Fruit fly (Drosophila melanogaster): ENCODE results near the gene neb.

Gene neb

DNA sequence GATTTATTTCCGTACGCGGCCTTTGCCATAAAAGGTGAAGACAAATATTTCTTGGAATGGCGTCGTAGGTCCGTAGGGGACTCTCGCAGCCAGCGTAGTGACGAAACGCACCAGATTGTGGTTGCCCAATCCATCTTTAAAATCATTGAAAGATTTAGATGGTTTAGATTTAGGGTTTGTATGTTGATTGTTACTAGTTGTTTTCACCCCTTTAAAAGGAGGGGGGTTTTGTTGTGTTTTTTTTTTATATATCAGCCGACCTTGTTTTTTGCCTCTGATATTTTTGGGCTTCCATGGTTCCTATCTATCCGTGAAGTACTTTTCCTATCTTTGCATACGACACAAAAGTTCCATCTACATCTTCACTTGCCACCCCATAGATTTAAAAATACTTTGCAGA, 3.3 kb downstream of the neb start:
- TF ChIP-seq CG8478 (optimal IDR thresholded peaks at IDR 0.05) (no peak), CTCF (optimal IDR thresholded peaks at IDR 0.05) (no peak)

DNA sequence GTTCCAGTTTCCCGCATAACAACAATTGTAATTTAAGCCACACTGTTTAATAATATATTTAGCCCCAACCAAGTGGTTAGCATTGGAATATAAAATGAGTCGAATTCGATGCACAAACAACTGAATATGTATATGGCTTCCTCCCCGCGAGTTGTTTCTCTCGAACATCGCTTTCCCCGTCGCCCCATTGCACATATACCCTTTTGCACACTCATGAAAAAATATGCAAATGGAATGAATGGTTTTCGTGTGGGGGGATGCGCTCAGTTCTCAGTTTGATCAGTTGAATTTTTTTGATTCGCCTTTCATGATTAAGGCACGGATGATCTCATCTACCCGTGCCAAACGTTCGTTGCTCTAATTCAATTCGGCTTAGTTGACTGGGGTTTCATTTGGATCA, 5.2 kb downstream of the neb start:
- TF ChIP-seq CG8478 (optimal IDR thresholded peaks at IDR 0.05) = no peak
- TF ChIP-seq CTCF (optimal IDR thresholded peaks at IDR 0.05) = no peak

DNA sequence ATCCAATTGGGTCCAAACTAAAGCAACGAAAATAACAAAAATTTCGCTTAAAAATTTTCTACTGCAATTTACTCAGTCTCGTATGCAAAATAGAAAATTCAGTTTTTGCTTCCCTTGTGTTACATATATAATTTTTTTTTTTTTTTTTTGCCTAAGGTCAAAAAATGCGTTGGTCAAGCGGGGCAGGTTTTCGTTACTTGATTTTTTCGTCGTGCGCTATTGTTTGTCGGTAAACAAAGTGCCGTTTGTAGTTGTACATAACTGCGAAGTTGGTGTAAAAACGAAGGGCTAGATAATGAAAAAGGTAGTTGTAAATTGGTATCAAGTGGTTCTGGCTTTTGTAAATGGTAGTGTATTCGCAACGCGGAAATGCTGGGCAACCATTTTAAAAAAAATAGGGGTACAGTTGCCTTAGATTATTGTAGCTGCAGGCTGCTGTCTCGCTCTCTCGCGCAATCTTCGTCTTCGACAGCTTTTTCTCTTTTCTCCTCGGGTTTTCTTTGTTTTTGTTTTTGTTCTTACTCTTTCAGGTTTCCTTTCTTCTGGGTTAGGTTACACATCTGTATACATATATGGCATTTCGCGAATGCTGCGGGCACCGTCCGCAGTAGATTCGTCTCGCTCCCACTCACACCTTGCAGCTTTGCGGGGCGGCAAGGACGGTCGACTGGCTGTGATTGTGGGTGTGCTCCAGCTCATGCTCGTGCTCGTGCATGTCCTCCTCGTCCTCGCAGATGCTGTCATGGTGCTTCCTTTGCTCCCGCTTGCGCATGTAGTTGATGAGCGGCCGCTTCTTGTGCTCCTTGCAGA, 6.8 kb downstream of the neb start:
- TF ChIP-seq CTCF (optimal IDR thresholded peaks at IDR 0.05) = no peak

DNA sequence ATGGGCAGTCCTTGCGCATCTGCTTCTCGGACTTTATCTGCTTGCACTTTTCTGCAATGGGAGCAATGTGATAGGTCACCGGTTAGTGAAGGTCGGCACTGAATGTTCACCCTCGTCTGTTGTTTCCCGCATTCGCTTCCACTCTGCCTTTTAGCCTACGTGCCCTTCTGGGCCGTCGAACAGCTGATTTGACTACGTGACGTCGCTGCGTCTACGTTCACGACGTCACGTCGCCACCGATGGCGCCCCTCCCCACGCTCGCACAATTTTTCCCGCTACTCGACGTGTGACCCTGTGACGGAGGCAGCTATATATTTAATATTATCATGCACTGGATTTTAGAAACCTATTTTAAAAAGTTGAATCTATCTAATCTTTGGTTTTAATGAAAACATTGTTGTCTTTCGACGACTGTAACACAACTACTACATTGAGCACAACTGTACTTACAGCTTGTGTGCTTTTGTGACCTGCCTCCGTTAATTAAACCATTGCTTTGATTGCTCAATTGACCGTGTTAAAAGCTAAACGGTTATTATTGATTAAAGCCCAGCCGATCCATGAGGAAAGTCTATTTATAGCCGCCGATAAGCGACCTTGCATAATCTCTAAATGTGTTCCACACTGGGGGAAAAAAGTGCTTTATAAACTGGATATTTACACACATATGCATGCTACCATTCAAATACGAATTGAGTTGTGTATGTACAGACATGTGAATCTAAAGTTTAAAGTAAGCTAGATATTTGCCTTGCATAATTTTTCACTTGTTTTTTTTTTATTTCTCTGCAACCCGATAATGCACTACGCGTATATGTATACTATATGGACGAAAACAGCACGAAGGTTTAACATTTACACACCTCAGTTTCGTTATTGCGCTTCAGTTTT, 7.7 kb downstream of the neb start:
- TF ChIP-seq CTCF (optimal IDR thresholded peaks at IDR 0.05) (no peak), CG8478 (optimal IDR thresholded peaks at IDR 0.05) (no peak)

DNA sequence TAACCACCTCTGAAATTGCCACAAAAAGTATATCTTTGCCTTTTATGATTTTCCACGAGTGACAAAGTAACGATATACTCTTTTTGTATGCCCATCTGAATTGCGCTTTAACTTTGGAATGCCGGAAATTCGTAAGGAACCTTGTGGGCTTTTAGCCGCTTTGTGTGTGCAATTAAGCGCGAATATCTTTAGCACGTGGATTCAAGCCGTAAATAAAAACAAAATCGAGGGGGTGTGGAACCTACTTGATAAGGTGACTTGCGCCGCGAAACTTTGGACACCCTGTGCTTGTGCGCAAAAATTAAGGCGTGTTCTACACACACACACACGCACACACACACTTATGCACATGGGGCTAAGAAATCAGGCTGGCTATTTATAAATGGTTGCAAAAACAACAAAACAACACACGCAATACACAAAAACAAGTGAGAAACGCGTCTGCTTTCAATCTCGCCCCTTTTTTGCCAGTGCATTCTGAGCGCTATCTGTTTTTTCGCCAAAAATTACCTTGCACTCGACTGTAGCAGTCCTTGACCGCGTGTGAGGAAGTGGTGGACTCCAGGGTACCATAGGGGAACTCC, 8.6 kb downstream of the neb start:
- no peak for TF ChIP-seq CG8478 (optimal IDR thresholded peaks at IDR 0.05)
- TF ChIP-seq CTCF (optimal IDR thresholded peaks at IDR 0.05) = no peak

DNA sequence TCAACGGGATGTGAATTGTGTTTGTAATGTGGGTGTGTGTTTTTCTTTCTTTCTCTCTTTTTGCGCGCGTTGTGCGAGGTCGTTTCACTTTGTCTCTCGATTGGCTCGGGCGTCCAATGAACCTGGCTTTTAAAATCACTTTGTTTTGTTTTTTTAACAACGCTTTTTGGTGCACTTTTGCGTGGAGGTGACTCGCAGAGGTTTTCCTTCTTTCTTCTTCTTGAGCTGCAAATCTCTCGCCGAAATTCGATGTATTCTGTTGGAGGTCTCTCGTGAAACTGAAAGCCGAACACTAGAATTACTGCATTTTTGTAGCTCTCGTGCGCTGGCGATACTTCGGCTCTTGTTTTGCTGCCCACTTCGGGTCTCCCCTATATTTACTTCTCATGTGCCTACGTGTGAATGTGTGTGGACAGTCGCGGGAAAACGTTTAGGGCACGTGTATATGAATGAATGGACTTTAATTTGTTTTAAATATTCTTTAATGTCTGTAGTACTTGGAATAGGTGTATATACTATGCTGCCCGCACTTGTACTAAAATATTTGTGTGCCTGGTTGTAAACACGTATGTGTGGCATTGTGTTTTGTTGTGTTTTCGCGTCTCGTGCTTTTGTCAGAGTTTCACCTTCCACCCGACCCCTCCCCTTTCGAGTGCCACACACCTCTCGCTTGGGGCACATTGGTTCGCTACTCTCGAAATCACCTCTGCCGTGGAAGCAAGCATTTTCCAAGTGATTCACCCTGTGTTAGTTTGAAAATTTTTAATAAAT, 9.4 kb downstream of the neb start, which contains the start of gene fok:
Gene fok (minus strand): TSS at position 286 of the 771 bp plus-strand sequence.
- TF ChIP-seq CTCF (optimal IDR thresholded peaks at IDR 0.05) = no peak
- TF ChIP-seq CG8478 (optimal IDR thresholded peaks at IDR 0.05) = no peak

DNA sequence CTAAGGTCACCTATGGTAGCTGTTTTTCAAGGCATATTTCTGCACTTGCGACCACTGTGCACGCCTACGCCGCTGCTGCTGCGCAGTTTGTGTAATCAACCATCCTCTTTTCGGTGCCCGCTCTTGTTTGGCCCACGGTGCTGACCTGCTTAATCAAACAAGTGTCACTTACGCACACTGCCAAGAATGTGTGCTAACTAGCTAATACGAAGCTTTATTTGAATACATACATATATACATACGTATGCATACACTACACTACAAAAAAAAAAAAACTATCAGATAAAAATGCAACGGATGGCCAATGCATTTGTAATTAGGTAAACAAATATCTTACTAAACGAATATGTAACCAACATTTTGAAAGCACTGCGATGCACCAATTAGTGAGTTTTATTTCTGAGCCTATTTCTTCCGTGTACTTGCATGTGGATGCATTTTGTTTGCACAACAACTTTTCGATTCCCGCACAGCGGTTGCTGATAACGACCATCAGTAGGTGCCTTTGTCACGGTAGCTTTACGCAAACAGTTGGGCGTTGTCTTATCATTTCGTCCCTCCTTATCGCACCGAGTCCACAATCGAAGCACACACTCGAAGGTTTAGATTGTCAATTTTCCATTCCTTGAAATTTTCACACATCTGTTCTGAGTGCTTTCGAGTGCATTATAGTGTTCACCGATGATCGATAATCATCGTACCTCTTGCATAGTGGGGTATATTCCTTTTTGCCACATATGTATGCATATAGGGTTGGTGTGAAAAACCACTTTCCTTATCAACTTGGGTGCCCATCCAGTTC, 10.9 kb downstream of the neb start:
- TF ChIP-seq CG8478 (optimal IDR thresholded peaks at IDR 0.05) (no peak), CTCF (optimal IDR thresholded peaks at IDR 0.05) (no peak)

DNA sequence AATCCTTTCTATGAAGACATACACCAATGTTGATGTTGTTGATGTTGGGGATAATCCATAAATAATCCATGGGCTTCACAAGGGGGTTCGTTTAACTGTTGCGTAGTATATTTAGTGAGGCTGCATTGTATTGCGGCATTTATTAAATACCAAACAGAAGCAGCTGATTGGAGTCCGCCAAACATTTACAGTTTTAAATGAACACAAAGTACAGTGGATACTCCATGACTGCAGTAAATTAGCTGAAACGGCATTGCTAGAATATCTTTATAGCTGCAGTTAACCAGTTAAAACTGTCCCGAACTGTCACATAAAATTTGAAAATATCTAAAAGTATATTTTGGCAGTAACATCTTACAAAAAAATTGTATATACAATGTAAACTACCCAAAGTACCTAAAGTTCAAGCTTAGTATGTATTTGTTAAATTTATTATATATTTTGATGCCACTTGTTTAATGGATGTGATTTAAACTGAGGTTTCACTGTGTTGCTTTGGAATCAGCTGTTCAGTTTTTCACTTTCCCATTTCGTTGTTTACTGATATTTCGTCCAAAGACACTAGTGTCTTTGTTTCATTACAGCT, 15.6 kb downstream of the neb start, which contains the start of the genes CG10747 and Pyroxd1:
Gene CG10747 (minus strand): TSS at position 255 of the 586 bp plus-strand sequence.
Gene Pyroxd1 (plus strand): TSS at position 342 of the 586 bp plus-strand sequence.
- no peak for TF ChIP-seq CG8478 (optimal IDR thresholded peaks at IDR 0.05)
- no peak for TF ChIP-seq CTCF (optimal IDR thresholded peaks at IDR 0.05)

DNA sequence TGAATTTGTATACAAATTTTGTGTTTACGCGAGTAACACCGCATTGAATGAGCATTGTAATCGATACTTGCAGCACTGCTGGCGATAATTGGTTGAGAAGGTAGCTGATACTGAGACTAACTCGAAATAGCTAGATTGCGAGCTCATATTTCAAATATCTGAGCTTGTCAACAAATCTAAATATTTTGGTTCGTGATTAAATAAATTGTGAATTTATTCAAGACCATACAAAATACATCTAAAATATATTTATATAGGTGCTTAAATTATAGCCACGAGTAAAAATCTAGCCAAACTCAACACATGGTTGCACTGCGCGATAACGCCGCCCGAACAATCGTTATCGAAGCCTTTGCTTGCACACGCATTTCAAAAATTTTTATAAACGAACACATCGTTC, 18.2 kb downstream of the neb start, which contains the start of the genes Taf13 and nesd:
Gene Taf13 (minus strand): TSS at position 56 of the 400 bp plus-strand sequence.
Gene nesd (plus strand): TSS at position 179 of the 400 bp plus-strand sequence.
- TF ChIP-seq CG8478 (optimal IDR thresholded peaks at IDR 0.05) = no peak
- TF ChIP-seq CTCF (optimal IDR thresholded peaks at IDR 0.05) = no peak

DNA sequence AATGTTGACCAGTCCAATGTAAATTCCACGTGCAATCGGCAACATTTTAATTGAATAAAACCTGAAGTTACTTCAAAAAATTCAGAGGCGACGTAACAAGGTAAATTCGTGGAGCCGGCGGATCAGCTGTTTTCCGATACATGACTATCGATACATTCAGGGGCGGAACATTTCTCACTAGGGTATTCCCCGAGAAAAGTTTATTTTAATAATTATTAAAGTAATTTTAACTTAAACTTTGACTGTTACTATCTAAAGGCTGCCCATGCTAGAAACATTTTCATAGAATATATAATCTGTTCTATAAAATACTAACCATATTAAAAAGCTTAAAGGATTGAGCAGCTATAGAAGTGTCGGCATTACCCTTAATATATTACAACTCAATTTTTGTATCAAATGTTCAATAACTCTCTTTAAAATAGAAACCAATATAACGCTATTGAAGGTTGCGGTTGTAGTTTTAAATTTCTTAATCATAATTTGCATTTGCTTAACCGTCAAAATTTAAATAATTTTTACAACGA, 21.6 kb downstream of the neb start, which contains the start of the genes mRpS18B and Kua:
Gene mRpS18B (minus strand): TSS at position 149 of the 527 bp plus-strand sequence.
Gene Kua (plus strand): TSS at position 477 of the 527 bp plus-strand sequence.
- TF ChIP-seq CG8478 (optimal IDR thresholded peaks at IDR 0.05) (no peak), CTCF (optimal IDR thresholded peaks at IDR 0.05) (no peak)

DNA sequence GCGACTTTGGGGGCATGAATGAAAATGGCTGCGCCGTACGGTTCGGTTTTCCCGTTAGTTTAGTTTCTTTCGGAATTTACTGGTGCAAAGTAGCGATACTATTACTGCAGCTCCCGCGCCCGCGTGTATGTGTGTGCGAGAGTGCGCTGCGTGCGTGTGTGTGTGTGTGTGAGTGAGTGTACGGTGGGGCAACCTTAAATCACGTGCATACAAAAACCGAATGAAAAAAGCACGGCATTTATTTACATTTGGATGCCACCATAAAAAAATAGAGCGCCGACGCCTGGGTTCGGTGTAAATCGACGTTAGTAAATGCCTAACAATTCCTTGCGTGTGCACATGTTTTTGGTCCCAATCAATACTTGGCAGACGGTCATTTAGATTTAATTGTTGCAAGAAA, 22.2 kb downstream of the neb start:
- TF ChIP-seq CTCF (optimal IDR thresholded peaks at IDR 0.05) = no peak
- TF ChIP-seq CG8478 (optimal IDR thresholded peaks at IDR 0.05) = no peak

DNA sequence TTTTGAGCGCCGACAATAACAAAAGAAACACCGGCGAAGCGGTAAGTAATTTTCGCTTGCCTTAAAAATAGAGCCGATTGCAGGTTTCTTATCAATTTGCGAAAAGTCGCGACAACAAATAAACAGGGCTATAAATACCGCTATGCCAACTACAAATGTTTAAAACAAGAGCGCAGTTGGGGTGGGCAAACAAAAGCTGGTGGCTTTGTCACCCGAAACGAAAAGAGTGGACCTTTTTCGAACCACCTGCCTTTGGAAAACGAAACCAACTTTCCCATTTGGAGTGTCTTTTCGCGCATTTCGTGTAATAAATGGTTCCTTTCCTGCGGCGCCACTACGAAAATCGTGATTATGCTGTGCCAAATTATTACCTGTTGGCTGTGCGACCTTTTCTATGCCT, 22.6 kb downstream of the neb start:
- peak in 1 of 2 experiments; percentile 2 for TF ChIP-seq CTCF (optimal IDR thresholded peaks at IDR 0.05)
- TF ChIP-seq CG8478 (optimal IDR thresholded peaks at IDR 0.05) = no peak

DNA sequence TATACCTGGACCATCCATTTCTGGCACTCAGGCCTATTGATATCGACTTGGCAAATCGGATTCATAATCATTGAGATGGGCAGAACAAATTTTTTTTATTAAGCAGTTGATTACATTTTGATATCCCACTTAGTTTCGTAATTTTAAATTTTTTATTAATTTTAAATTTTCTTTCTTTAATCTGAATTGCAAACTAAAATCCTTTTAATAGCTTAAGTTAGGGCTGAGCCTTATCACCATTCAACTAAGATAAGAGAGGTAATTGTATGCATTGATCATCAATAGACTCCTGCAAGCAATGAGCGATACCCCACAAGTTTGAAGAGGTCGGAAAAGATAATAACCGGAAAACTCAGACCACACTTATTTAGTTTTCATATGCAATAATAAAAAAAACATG, 28.5 kb downstream of the neb start, which contains the start of gene CG13970:
Gene CG13970 (minus strand): TSS at position 101 of the 400 bp plus-strand sequence.
- no peak for TF ChIP-seq CTCF (optimal IDR thresholded peaks at IDR 0.05)
- TF ChIP-seq CG8478 (optimal IDR thresholded peaks at IDR 0.05) = no peak

Measured in S2 (cell line).